Fruit fly (Drosophila melanogaster) Kc167 (cell line): Measurements from ENCODE around the gene Rint1.

Experiments used
- Myc ChIP-seq: fragments of >200 bp; optimal IDR thresholded peaks from 2 replicates; lab custom pipeline; 2017; ENCODE audit warnings: missing external identifiers
- Sin3A ChIP-seq: fragments of >200 bp; optimal IDR thresholded peaks from 2 replicates; lab custom pipeline; 2018; ENCODE audit warnings: missing external identifiers
- h ChIP-seq: fragments of >200 bp; optimal IDR thresholded peaks from 3 replicates; lab custom pipeline; 2018; ENCODE audit warnings: missing external identifiers
- insv ChIP-seq: fragments of >200 bp; optimal IDR thresholded peaks from 3 replicates; lab custom pipeline; 2018; ENCODE audit warnings: missing external identifiers
- psq ChIP-seq: fragments of >200 bp; optimal IDR thresholded peaks from 2 replicates; lab custom pipeline; 2017; ENCODE audit warnings: missing external identifiers
- ttk ChIP-seq: sonication (Bioruptor generic); optimal IDR thresholded peaks from 2 replicates; lab custom pipeline; 2017; ENCODE audit warnings: missing external identifiers

- TF ChIP-seq psq (no peak), h (lab: Kevin White, UChicago) (no peak), ttk (lab: Kevin White, UChicago) (no peak), Myc (lab: Kevin White, UChicago) (no peak), insv (no peak), Sin3A (lab: Kevin White, UChicago) (no peak)
Measured at dm6 chr3L:7344965-7345427, 21.6 kb downstream of the Rint1 start, which contains the start of gene Cln7.
